Fruit fly (Drosophila melanogaster): Measurements from ENCODE around the gene fid.

The fid gene

dm6 chr3R:26009766-26010414, 40.0 kb downstream of the fid start (continued):
- no peak for TF ChIP-seq MBD-R2 (GFP tag; IDR thresholded peaks at IDR 0.05)
- no peak for TF ChIP-seq CG4360 (GFP tag; IDR thresholded peaks at IDR 0.05)
- no peak for TF ChIP-seq CG10565 (GFP tag; optimal IDR thresholded peaks at IDR 0.05)
- TF ChIP-seq vvl (GFP tag; IDR thresholded peaks at IDR 0.05) = peak; percentile 24; the same call in 1 of the 2 replicates
- no peak for TF ChIP-seq CG9876 (GFP tag; optimal IDR thresholded peaks at IDR 0.05)
- no peak for TF ChIP-seq CG1602 (GFP tag; optimal IDR thresholded peaks at IDR 0.05)
- no peak for TF ChIP-seq Scr (GFP tag; IDR thresholded peaks at IDR 0.05; ENCODE audit: partially characterized antibody)
- no peak for TF ChIP-seq CG18599 (GFP tag; optimal IDR thresholded peaks at IDR 0.05)
- TF ChIP-seq CG11085 (GFP tag; IDR thresholded peaks at IDR 0.05) = no peak
- TF ChIP-seq oc (tag; optimal IDR thresholded peaks at IDR 0.05) = peak; percentile 48
- TF ChIP-seq HLHmδ (GFP tag; optimal IDR thresholded peaks at IDR 0.05) = peak; percentile 87
- no peak for TF ChIP-seq CG4328 (GFP tag; optimal IDR thresholded peaks at IDR 0.05)
- TF ChIP-seq pros (GFP tag; optimal IDR thresholded peaks at IDR 0.05) = peak; percentile 93
- TF ChIP-seq YL-1 (GFP tag; optimal IDR thresholded peaks at IDR 0.05) = no peak
- no peak for TF ChIP-seq cg (GFP tag; optimal IDR thresholded peaks at IDR 0.05)
- no peak for TF ChIP-seq Hr51 (GFP tag; optimal IDR thresholded peaks at IDR 0.05)
- no peak for TF ChIP-seq CG8478 (optimal IDR thresholded peaks at IDR 0.05)
- TF ChIP-seq grau (tag; optimal IDR thresholded peaks at IDR 0.05) = no peak
- no peak for TF ChIP-seq ac (GFP tag; optimal IDR thresholded peaks at IDR 0.05)
- no peak for TF ChIP-seq CG12942 (GFP tag; optimal IDR thresholded peaks at IDR 0.05)
- no peak for TF ChIP-seq luna (GFP tag; optimal IDR thresholded peaks at IDR 0.05)
- no peak for TF ChIP-seq zen (tag; optimal IDR thresholded peaks at IDR 0.05)
- no peak for TF ChIP-seq CG1529 (GFP tag; optimal IDR thresholded peaks at IDR 0.05)
- no peak for TF ChIP-seq CG6765 (GFP tag; optimal IDR thresholded peaks at IDR 0.05)
- TF ChIP-seq Aef1 (GFP tag; IDR thresholded peaks at IDR 0.05) = no peak
- peak; percentile 24 for TF ChIP-seq Blimp-1 (GFP tag; optimal IDR thresholded peaks at IDR 0.05)
- no peak for TF ChIP-seq run (tag; optimal IDR thresholded peaks at IDR 0.05)
- no peak for TF ChIP-seq gsb (GFP tag; IDR thresholded peaks at IDR 0.05)
- peak; percentile 36 for TF ChIP-seq CG7745 (tag; optimal IDR thresholded peaks at IDR 0.05)
- no peak for TF ChIP-seq ems (GFP tag; optimal IDR thresholded peaks at IDR 0.05)
- no peak for TF ChIP-seq CG12744 (GFP tag; optimal IDR thresholded peaks at IDR 0.05)
- TF ChIP-seq MTF-1 (GFP tag; optimal IDR thresholded peaks at IDR 0.05; ENCODE audit: borderline replicate concordance) = no peak

- TF ChIP-seq Abd-B (GFP tag; optimal IDR thresholded peaks at IDR 0.05) = no peak
- TF ChIP-seq CG9876 (GFP tag; optimal IDR thresholded peaks at IDR 0.05) = peak; percentile 17
- TF ChIP-seq tll (GFP tag; optimal IDR thresholded peaks at IDR 0.05) = peak in 1 of 2 experiments; percentile 71
- no peak for TF ChIP-seq Spps (tag; optimal IDR thresholded peaks at IDR 0.05)
- no peak for TF ChIP-seq hb (GFP tag; IDR thresholded peaks at IDR 0.05; ENCODE audit: partially characterized antibody)
- TF ChIP-seq Nf-YB (GFP tag; optimal IDR thresholded peaks at IDR 0.05) = peak; percentile 28
- TF ChIP-seq chn (GFP tag; optimal IDR thresholded peaks at IDR 0.05) = peak; percentile 49
- TF ChIP-seq CG18764 (GFP tag; optimal IDR thresholded peaks at IDR 0.05) = no peak
- no peak for TF ChIP-seq CG11723 (GFP tag; optimal IDR thresholded peaks at IDR 0.05)
- TF ChIP-seq CG3995 (GFP tag; optimal IDR thresholded peaks at IDR 0.05) = no peak
- TF ChIP-seq disco-r (GFP tag; optimal IDR thresholded peaks at IDR 0.05) = no peak
- no peak for TF ChIP-seq tio (GFP tag; optimal IDR thresholded peaks at IDR 0.05)
- TF ChIP-seq CG4404 (GFP tag; IDR thresholded peaks at IDR 0.05) = no peak
- TF ChIP-seq Dp (GFP tag; optimal IDR thresholded peaks at IDR 0.05) = no peak
- TF ChIP-seq Sox100B (GFP tag; optimal IDR thresholded peaks at IDR 0.05) = no peak
- no peak for TF ChIP-seq CG9215 (GFP tag; IDR thresholded peaks at IDR 0.05)
- TF ChIP-seq CG14667 (GFP tag; IDR thresholded peaks at IDR 0.05) = no peak
- TF ChIP-seq pros (GFP tag; optimal IDR thresholded peaks at IDR 0.05) = peak; percentile 80
- TF ChIP-seq Hmx (GFP tag; optimal IDR thresholded peaks at IDR 0.05) = no peak
- TF ChIP-seq abd-A (tag; optimal IDR thresholded peaks at IDR 0.05) = no peak
- TF ChIP-seq MBD-R2 (GFP tag; IDR thresholded peaks at IDR 0.05) = no peak
- TF ChIP-seq CG17186 (GFP tag; optimal IDR thresholded peaks at IDR 0.05) = no peak
Measured at dm6 chr3R:26010628-26011027, 40.7 kb downstream of the fid start.
